Worm (Caenorhabditis elegans): ENCODE measurements around the gene C06A1.6.

C06A1.6 gene

ce11 chrII:10574177-10574576 is 9.7 kb upstream of the C06A1.6 start (continued):
- TF ChIP-seq ama-1 (optimal IDR thresholded peaks at IDR 0.05): no peak
- TF ChIP-seq ama-1 (GFP tag; optimal IDR thresholded peaks at IDR 0.05): peak in 1 of 2 experiments; percentile 67
- no peak for TF ChIP-seq repo-1 (tag; optimal IDR thresholded peaks at IDR 0.05)
- no peak for TF ChIP-seq ztf-18 (tag; optimal IDR thresholded peaks at IDR 0.05)
- no peak for TF ChIP-seq B0035.1 (tag; optimal IDR thresholded peaks at IDR 0.05)
- no peak for TF ChIP-seq xnd-1 (tag; optimal IDR thresholded peaks at IDR 0.05)
- no peak for TF ChIP-seq ztf-6 (GFP tag; IDR thresholded peaks at IDR 0.05)
- 0 out of 2 replicates have a peak, but pooled peaks have one; percentile 9 for TF ChIP-seq ceh-100 (GFP tag; IDR thresholded peaks at IDR 0.05)
- no peak for TF ChIP-seq attf-5 (GFP tag; optimal IDR thresholded peaks at IDR 0.05)
- TF ChIP-seq rec-8 (tag; optimal IDR thresholded peaks at IDR 0.05): no peak
- no peak for TF ChIP-seq ceh-79 (tag; optimal IDR thresholded peaks at IDR 0.05)

- TF ChIP-seq atf-7 (tag; optimal IDR thresholded peaks at IDR 0.05) (no peak), mxl-1 (tag; optimal IDR thresholded peaks at IDR 0.05) (no peak), pbrm-1 (GFP tag; IDR thresholded peaks at IDR 0.05) (no peak), akir-1 (GFP tag; optimal IDR thresholded peaks at IDR 0.05) (no peak)
Observed at ce11 chrII:10571967-10572366, 7.5 kb upstream of the C06A1.6 start, which contains the start of gene C06A1.3. TSS of gene C06A1.3 (plus strand) at chrII:10572267.

DNA sequence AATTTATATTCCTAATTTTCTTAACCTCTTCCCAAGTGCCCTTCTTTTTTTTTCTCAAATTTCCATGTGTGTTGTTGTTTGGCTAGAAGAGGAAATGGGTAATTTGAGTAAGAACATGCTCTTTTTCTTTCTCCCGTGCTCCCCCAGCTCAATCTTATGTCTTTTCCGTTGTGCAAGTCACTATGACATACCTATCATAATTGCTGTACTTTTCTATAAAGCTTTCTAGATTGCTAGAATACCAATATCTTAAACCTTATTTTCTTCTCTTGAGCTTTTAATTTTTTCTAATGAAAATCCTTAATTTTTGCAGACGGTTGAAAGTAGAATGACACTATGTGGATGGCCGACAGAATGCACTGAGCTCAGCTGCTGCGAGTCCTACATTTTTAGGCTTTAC is 5.8 kb upstream of the C06A1.6 start, which contains the start of gene txt-13:
txt-13 (plus strand) TSS at position 301 of the 400 bp plus-strand sequence.
- TF ChIP-seq Y53G8AR.9 (GFP tag; conservative IDR thresholded peaks at IDR 0.05): no peak
- no peak for TF ChIP-seq hlh-12 (tag; optimal IDR thresholded peaks at IDR 0.05)
- no peak for TF ChIP-seq madf-10 (tag; optimal IDR thresholded peaks at IDR 0.05)
- no peak for TF ChIP-seq madf-8 (GFP tag; conservative IDR thresholded peaks at IDR 0.05)
- TF ChIP-seq lin-26 (GFP tag; IDR thresholded peaks at IDR 0.05): no peak
- TF ChIP-seq ets-4 (GFP tag; optimal IDR thresholded peaks at IDR 0.05): no peak
- no peak for TF ChIP-seq ccch-3 (GFP tag; optimal IDR thresholded peaks at IDR 0.05)
- TF ChIP-seq unc-62 (GFP tag; optimal IDR thresholded peaks at IDR 0.05): no peak
- TF ChIP-seq ama-1 (optimal IDR thresholded peaks at IDR 0.05): no peak
- TF ChIP-seq ama-1 (GFP tag; optimal IDR thresholded peaks at IDR 0.05): no peak
- TF ChIP-seq egl-44 (GFP tag; IDR thresholded peaks at IDR 0.05): no peak
- no peak for TF ChIP-seq fkh-3 (tag; optimal IDR thresholded peaks at IDR 0.05)
- no peak for TF ChIP-seq ceh-100 (GFP tag; IDR thresholded peaks at IDR 0.05)
- TF ChIP-seq Y95B8A.8 (GFP tag; IDR thresholded peaks at IDR 0.05): no peak
- TF ChIP-seq rcor-1 (GFP tag; IDR thresholded peaks at IDR 0.05): no peak
- TF ChIP-seq mxl-1 (tag; optimal IDR thresholded peaks at IDR 0.05): no peak

- TF ChIP-seq nfya-1 (tag; optimal IDR thresholded peaks at IDR 0.05; ENCODE audit: borderline replicate concordance, insufficient read depth) (no peak), madf-8 (GFP tag; conservative IDR thresholded peaks at IDR 0.05) (no peak), let-607 (tag; optimal IDR thresholded peaks at IDR 0.05) (no peak), lag-1 (GFP tag; IDR thresholded peaks at IDR 0.05) (no peak), ZK185.1 (tag; optimal IDR thresholded peaks at IDR 0.05; ENCODE audit: poor library complexity, severe bottlenecking) (no peak), aptf-2 (GFP tag; conservative IDR thresholded peaks at IDR 0.05) (no peak), ztf-18 (tag; optimal IDR thresholded peaks at IDR 0.05) (no peak), T26A5.8 (tag; optimal IDR thresholded peaks at IDR 0.05) (no peak), rec-8 (tag; optimal IDR thresholded peaks at IDR 0.05) (no peak), lsl-1 (GFP tag; optimal IDR thresholded peaks at IDR 0.05) (no peak), egrh-3 (GFP tag; IDR thresholded peaks at IDR 0.05) (no peak), B0035.1 (tag; optimal IDR thresholded peaks at IDR 0.05) (no peak), mcd-1 (GFP tag; IDR thresholded peaks at IDR 0.05) (no peak), C17E4.6 (GFP tag; IDR thresholded peaks at IDR 0.05) (no peak), ztf-25 (GFP tag; IDR thresholded peaks at IDR 0.05) (no peak), somi-1 (GFP tag; optimal IDR thresholded peaks at IDR 0.05) (no peak), unc-62 (GFP tag; optimal IDR thresholded peaks at IDR 0.05) (no peak), ceh-27 (GFP tag; optimal IDR thresholded peaks at IDR 0.05) (no peak), repo-1 (tag; optimal IDR thresholded peaks at IDR 0.05) (no peak)
Observed at ce11 chrII:10569498-10569897, 5.0 kb upstream of the C06A1.6 start.

Data from whole organism, young adult.